Worm (Caenorhabditis elegans) whole organism, midembryonic: ENCODE measurements around the gene F47F2.3.

ENCODE experiments used
- T22C8.4 ChIP-seq: fragments of 200-800 bp; sonication (Bioruptor generic); IDR thresholded peaks from 2 replicates; pipeline ENCODE4 v1.3.6; 2022; ENCODE audit warnings: missing genetic modification characterization, missing compliant biosample characterization
- cog-1 ChIP-seq: sonication (generic microtip); optimal IDR thresholded peaks from 2 replicates; lab custom pipeline; 2016; ENCODE audit warnings: missing genetic modification characterization, missing compliant biosample characterization
- flt-1 ChIP-seq: fragments of 200-800 bp; sonication (Bioruptor generic); IDR thresholded peaks from 2 replicates; pipeline ENCODE4 v1.3.6; 2022; ENCODE audit warnings: missing genetic modification characterization, missing compliant biosample characterization
- klf-2 ChIP-seq: fragments of 200-800 bp; sonication (Bioruptor generic); conservative IDR thresholded peaks from 2 replicates; pipeline ENCODE4 v1.3.6; 2022; ENCODE audit warnings: missing genetic modification reagents, missing genetic modification characterization, missing compliant biosample characterization
- med-1 ChIP-seq: sonication (generic microtip); optimal IDR thresholded peaks from 2 replicates; lab custom pipeline; 2017; ENCODE audit warnings: missing genetic modification characterization, mild to moderate bottlenecking, missing compliant biosample characterization, antibody characterized with exemption, missing genetic modification reagents; ENCODE audit not compliant: insufficient read depth
- ref-1 ChIP-seq: fragments of 200-800 bp; sonication (Bioruptor generic); conservative IDR thresholded peaks from 2 replicates; pipeline ENCODE4 v1.3.6; 2022; ENCODE audit warnings: missing genetic modification reagents, missing genetic modification characterization, missing compliant biosample characterization
- tab-1 ChIP-seq: fragments of 200-800 bp; sonication (Bioruptor generic); IDR thresholded peaks from 2 replicates; pipeline ENCODE4 v1.3.6; 2022; ENCODE audit warnings: missing genetic modification characterization, missing compliant biosample characterization
- ztf-23 ChIP-seq: fragments of 200-800 bp; sonication (Bioruptor generic); IDR thresholded peaks from 2 replicates; pipeline ENCODE4 v1.3.6; 2022; ENCODE audit warnings: missing genetic modification reagents, missing genetic modification characterization, missing compliant biosample characterization
- ztf-29 ChIP-seq: fragments of 200-800 bp; sonication (Bioruptor generic); IDR thresholded peaks from 2 replicates; pipeline ENCODE4 v1.3.6; 2022; ENCODE audit warnings: missing genetic modification reagents, missing genetic modification characterization, missing compliant biosample characterization

Gene F47F2.3

DNA sequence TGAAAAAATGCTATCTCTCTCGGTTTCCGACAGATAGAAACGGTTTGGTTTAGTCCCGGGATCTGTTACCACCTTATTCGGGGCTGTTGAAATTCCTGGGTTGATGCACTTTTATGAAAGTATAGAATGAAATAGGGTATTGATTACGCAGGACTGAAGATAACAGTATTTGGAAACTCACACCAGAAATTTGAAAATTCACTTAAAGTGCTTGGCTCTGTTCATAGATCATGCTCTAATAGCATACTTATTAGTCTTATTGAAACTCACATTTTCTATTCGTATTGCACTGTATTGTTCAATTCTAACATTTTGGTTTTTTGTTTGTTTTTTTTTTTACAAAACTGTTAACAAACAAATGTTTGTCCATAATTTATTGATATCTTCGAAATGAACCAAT, 29.3 kb downstream of the F47F2.3 start:
- TF ChIP-seq ztf-29 (no peak), ztf-23 (GFP tag; lab: Robert Waterston, UW) (no peak), T22C8.4 (no peak)

DNA sequence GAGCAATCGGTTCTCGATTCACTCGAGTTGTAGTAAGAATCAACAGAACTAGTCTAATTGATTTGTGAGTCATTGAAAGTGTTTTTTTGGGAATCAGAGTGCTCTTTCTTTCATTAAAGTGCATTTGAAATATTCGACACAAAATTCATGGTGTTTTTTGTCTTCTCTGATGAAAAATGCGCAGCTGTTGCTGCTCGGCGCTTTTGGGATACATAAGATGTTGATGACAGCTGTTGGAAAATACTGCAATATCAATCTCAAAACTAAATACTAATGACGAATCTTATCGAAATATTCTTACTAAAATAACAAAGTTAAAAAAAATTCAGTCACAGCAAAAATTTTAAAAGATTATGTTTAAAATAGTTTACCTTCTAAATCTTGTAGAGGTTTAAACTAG, 34.2 kb downstream of the F47F2.3 start:
- TF ChIP-seq ztf-23 (GFP tag; lab: Robert Waterston, UW): no peak
- TF ChIP-seq cog-1: no peak
- TF ChIP-seq T22C8.4: no peak
- TF ChIP-seq ztf-29: no peak
- TF ChIP-seq tab-1 (GFP tag; lab: Robert Waterston, UW): no peak
- no peak for TF ChIP-seq ref-1 (GFP tag; lab: Robert Waterston, UW)
- TF ChIP-seq flt-1: no peak
- TF ChIP-seq med-1: no peak
- no peak for TF ChIP-seq klf-2

DNA sequence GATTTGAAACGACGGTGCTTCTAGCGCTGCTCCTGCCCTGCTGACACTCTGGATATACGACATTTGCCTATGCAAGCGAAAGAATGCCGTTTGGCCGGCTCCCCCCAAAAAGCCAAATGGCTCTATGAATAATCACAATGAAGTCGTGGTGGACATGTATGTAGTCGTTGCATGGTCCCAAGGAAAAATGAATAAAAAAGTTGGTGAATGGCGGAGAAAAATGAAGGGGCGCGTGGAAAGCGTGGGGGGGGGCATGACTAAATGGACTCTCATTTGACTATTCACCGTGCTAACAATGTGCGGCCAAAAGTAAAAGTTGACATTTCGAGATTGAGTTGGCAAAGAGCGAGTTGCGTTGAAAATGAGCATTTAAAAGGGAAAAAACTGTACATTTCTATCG, 36.0 kb downstream of the F47F2.3 start:
- TF ChIP-seq flt-1 (no peak), klf-2 (no peak), ztf-29 (no peak), ref-1 (GFP tag; lab: Robert Waterston, UW) (no peak), ztf-23 (GFP tag; lab: Robert Waterston, UW) (no peak), tab-1 (GFP tag; lab: Robert Waterston, UW) (no peak), med-1 (no peak), T22C8.4 (no peak), cog-1 (no peak)

DNA sequence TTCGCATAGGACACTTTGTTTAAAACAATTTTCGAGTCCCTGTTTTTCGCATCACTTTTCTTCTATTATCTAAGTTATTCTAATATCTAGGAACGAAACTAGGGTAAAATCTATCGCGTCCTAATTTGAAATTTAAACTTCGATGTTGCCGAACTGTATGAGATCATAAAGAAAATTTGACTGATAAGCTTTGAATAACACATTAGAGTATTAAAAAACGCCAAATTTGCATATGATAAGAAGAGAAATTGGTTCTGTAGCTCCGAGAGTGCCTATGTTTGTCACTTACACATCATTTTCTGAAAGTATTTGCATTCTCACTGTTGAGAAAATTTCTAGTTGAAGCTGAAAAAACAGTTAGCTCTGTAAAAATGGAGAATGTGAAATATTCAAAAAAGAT, 37.1 kb downstream of the F47F2.3 start:
- TF ChIP-seq ref-1 (GFP tag; lab: Robert Waterston, UW): no peak
- no peak for TF ChIP-seq ztf-29
- no peak for TF ChIP-seq ztf-23 (GFP tag; lab: Robert Waterston, UW)
- no peak for TF ChIP-seq T22C8.4
- no peak for TF ChIP-seq cog-1
- no peak for TF ChIP-seq med-1
- TF ChIP-seq klf-2: no peak
- TF ChIP-seq tab-1 (GFP tag; lab: Robert Waterston, UW): no peak
- TF ChIP-seq flt-1: no peak

DNA sequence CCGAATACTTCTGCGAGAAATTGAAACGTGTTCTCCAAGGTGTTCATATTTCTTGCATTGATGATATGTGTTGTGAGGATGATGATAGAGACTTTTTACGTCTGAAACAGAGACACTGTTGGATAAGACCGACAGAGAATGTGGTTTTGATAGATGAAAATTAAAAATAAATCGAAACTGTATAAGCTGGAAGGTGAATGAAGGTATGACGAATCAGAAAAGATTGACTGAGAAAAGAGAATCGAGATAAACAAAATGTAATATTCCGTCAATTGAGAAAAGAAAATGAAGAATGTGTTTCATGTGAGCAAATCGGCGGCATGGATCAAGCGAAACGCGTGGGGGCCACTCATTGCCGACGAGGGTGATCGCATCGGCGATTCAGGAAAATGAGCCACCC, 37.8 kb downstream of the F47F2.3 start, which contains the start of gene ceh-18:
Gene ceh-18, minus strand, starts transcription at position 101 of the 400 bp plus-strand sequence.
- no peak for TF ChIP-seq cog-1
- no peak for TF ChIP-seq med-1
- no peak for TF ChIP-seq ztf-29
- no peak for TF ChIP-seq ref-1 (GFP tag; lab: Robert Waterston, UW)
- TF ChIP-seq T22C8.4: no peak
- no peak for TF ChIP-seq ztf-23 (GFP tag; lab: Robert Waterston, UW)
- no peak for TF ChIP-seq klf-2
- no peak for TF ChIP-seq tab-1 (GFP tag; lab: Robert Waterston, UW)
- no peak for TF ChIP-seq flt-1

DNA sequence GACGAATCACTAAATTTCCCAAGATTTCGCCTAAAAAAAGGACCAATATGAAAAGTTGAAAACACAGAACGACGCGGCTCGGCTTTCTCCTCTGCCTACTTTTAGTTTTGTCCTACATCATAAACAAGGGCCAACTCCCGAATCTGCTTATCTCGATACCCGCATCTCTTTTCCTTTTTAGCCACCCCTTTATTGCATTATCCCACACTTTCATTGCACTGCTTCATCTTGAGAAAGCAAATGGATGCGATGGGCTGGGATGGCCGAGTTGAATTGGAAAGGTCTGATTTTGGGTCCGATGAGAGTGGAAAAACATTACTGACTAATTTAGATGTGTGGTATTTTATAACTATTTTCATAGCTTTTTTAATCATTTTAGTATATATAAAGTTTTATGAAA, 39.8 kb downstream of the F47F2.3 start:
- TF ChIP-seq tab-1 (GFP tag; lab: Robert Waterston, UW): no peak
- no peak for TF ChIP-seq T22C8.4
- TF ChIP-seq ref-1 (GFP tag; lab: Robert Waterston, UW): no peak
- no peak for TF ChIP-seq ztf-23 (GFP tag; lab: Robert Waterston, UW)
- no peak for TF ChIP-seq med-1
- no peak for TF ChIP-seq flt-1
- no peak for TF ChIP-seq ztf-29
- no peak for TF ChIP-seq cog-1

DNA sequence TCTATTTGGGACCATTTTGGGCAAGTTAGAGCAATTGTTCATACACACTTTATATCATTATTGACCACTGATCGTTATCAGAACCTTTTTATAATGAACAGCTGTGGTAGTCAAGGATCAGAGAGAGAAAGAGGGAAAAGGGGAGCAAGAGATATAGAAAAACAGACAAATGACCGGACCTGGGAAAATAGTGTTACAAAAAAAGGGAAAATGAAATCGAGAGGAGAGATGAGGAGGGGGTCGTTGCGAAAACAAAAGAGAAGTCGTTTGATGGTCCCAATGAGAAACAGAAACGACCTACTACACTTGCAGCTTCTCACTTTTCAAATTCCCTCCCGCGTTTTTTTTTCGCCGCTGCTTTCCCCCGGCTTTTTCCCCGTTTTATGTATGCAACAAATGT, 41.6 kb downstream of the F47F2.3 start:
- TF ChIP-seq ztf-23 (GFP tag; lab: Robert Waterston, UW): no peak
- TF ChIP-seq flt-1: no peak
- no peak for TF ChIP-seq ztf-29
- TF ChIP-seq tab-1 (GFP tag; lab: Robert Waterston, UW): no peak
- TF ChIP-seq cog-1: no peak
- TF ChIP-seq T22C8.4: no peak
- no peak for TF ChIP-seq klf-2
- no peak for TF ChIP-seq med-1
- TF ChIP-seq ref-1 (GFP tag; lab: Robert Waterston, UW): no peak
